Fruit fly (Drosophila melanogaster) whole organism, embryonic: ENCODE measurements around the gene arg.
A peak's percentile ranks its signal among the peaks of the same experiment; 100 is the strongest.

Experiments
- Blimp-1 ChIP-seq: fragments of 200-800 bp; sonication (Bioruptor generic); optimal IDR thresholded peaks from 3 replicates; lab custom pipeline; 2018; ENCODE audit warnings: missing biosample characterization, missing genetic modification characterization, mild to moderate bottlenecking, moderate library complexity, missing genetic modification reagents
- CG11560 ChIP-seq: fragments of 200-800 bp; sonication (Bioruptor generic); IDR thresholded peaks from 3 replicates; pipeline ENCODE4 v1.3.6; 2022; ENCODE audit warnings: missing biosample characterization, missing genetic modification characterization
- CG12219 ChIP-seq: fragments of 200-800 bp; sonication (Bioruptor generic); optimal IDR thresholded peaks from 3 replicates; lab custom pipeline; 2018; ENCODE audit warnings: missing biosample characterization, mild to moderate bottlenecking, missing genetic modification characterization
- CG12659 ChIP-seq: fragments of 200-800 bp; sonication (Bioruptor generic); optimal IDR thresholded peaks from 3 replicates; lab custom pipeline; 2017; ENCODE audit warnings: mild to moderate bottlenecking, missing biosample characterization, missing genetic modification reagents, missing genetic modification characterization
- CG13894 ChIP-seq: fragments of 200-800 bp; sonication (Bioruptor generic); optimal IDR thresholded peaks from 3 replicates; lab custom pipeline; 2018; ENCODE audit warnings: missing biosample characterization, mild to moderate bottlenecking, missing genetic modification characterization, moderate library complexity
- CG14441 ChIP-seq: fragments of 200-800 bp; sonication (Bioruptor generic); IDR thresholded peaks from 2 replicates; pipeline ENCODE4 v1.3.6; 2022; ENCODE audit warnings: missing biosample characterization, missing genetic modification characterization
- CG1647 ChIP-seq: fragments of 200-800 bp; sonication (Bioruptor generic); optimal IDR thresholded peaks from 3 replicates; lab custom pipeline; 2016; ENCODE audit warnings: missing biosample characterization, missing genetic modification characterization
- CG17361 ChIP-seq: fragments of 200-800 bp; sonication (Bioruptor generic); IDR thresholded peaks from 3 replicates; pipeline ENCODE4 v1.3.6; 2022; ENCODE audit warnings: missing biosample characterization, missing genetic modification characterization
- CG17912 ChIP-seq: fragments of 200-800 bp; sonication (Bioruptor generic); optimal IDR thresholded peaks from 2 replicates; lab custom pipeline; 2018; ENCODE audit warnings: missing biosample characterization, mild to moderate bottlenecking, missing genetic modification characterization
- CG2712 ChIP-seq: fragments of 200-800 bp; optimal IDR thresholded peaks from 3 replicates; lab custom pipeline; 2019; ENCODE audit warnings: missing biosample characterization, mild to moderate bottlenecking, missing genetic modification characterization, moderate library complexity
- CG3407 ChIP-seq: fragments of 200-800 bp; sonication (Bioruptor generic); optimal IDR thresholded peaks from 2 replicates; lab custom pipeline; 2018; ENCODE audit warnings: missing biosample characterization, mild to moderate bottlenecking, missing genetic modification characterization
- CG4707 ChIP-seq: fragments of 200-800 bp; sonication (Bioruptor generic); optimal IDR thresholded peaks from 2 replicates; lab custom pipeline; 2018; ENCODE audit warnings: missing biosample characterization, mild to moderate bottlenecking, missing genetic modification characterization, moderate library complexity
- CG4730 ChIP-seq: fragments of 200-800 bp; sonication (Bioruptor generic); IDR thresholded peaks from 2 replicates; pipeline ENCODE4 v1.3.6; 2022; ENCODE audit warnings: missing biosample characterization, missing genetic modification characterization
- CG6689 ChIP-seq: fragments of 200-800 bp; sonication (Bioruptor generic); IDR thresholded peaks from 2 replicates; pipeline ENCODE4 v1.3.6; 2022; ENCODE audit warnings: missing biosample characterization, missing genetic modification characterization
- CG7372 ChIP-seq: fragments of 200-800 bp; sonication (Bioruptor generic); IDR thresholded peaks from 2 replicates; pipeline ENCODE4 v1.3.6; 2022; ENCODE audit warnings: missing biosample characterization, missing genetic modification characterization
- CG7745 ChIP-seq: fragments of 200-800 bp; sonication (Bioruptor generic); optimal IDR thresholded peaks from 2 replicates; lab custom pipeline; 2018; ENCODE audit warnings: missing biosample characterization, mild to moderate bottlenecking, missing genetic modification characterization, moderate library complexity
- CG7928 ChIP-seq: fragments of 200-800 bp; sonication (Bioruptor generic); optimal IDR thresholded peaks from 2 replicates; lab custom pipeline; 2017; ENCODE audit warnings: missing biosample characterization, mild to moderate bottlenecking, missing genetic modification characterization
- CG8290 ChIP-seq, 3 experiments: fragments of 200-800 bp; sonication (Bioruptor generic); optimal IDR thresholded peaks; 2 replicates each; lab custom pipeline; 2016 to 2019; ENCODE audit warnings: missing biosample characterization in 3 of 3, missing genetic modification characterization in 3 of 3, mild to moderate bottlenecking in 2 of 3, moderate library complexity in 1 of 3
- CTCF ChIP-seq: fragments of 200-800 bp; sonication (Bioruptor generic); optimal IDR thresholded peaks from 2 replicates; lab custom pipeline; 2017; ENCODE audit warnings: missing biosample characterization, mild to moderate bottlenecking, missing genetic modification characterization, moderate library complexity
- Dfd ChIP-seq, 2 experiments: fragments of >200 bp; optimal IDR thresholded peaks; 2 replicates each; lab custom pipeline; 2017; ENCODE audit warnings: missing biosample characterization in 2 of 2, missing genetic modification characterization in 2 of 2
- Doc3 ChIP-seq: fragments of 200-800 bp; sonication (Bioruptor generic); IDR thresholded peaks from 3 replicates; pipeline ENCODE4 v1.3.6; 2022; ENCODE audit warnings: missing biosample characterization, missing genetic modification characterization; ENCODE audit not compliant: partially characterized antibody
- Dp ChIP-seq: fragments of 200-800 bp; sonication (Bioruptor generic); optimal IDR thresholded peaks from 2 replicates; lab custom pipeline; 2018; ENCODE audit warnings: missing biosample characterization, mild to moderate bottlenecking, missing genetic modification characterization, moderate library complexity
- E2f2 ChIP-seq: fragments of 200-800 bp; sonication (Bioruptor generic); IDR thresholded peaks from 2 replicates; pipeline ENCODE4 v1.3.6; 2022; ENCODE audit warnings: missing biosample characterization, missing genetic modification characterization
- Ets65A ChIP-seq: fragments of 200-800 bp; sonication (Bioruptor generic); peaks from one replicate; lab custom pipeline; 2016; ENCODE audit warnings: missing biosample characterization, missing genetic modification characterization
- Ets97D ChIP-seq: fragments of 200-800 bp; sonication (Bioruptor generic); optimal IDR thresholded peaks from 3 replicates; lab custom pipeline; 2016; ENCODE audit warnings: missing biosample characterization, missing genetic modification characterization
- HLH4C ChIP-seq: fragments of 200-800 bp; sonication (Bioruptor generic); IDR thresholded peaks from 3 replicates; pipeline ENCODE4 v1.3.6; 2022; ENCODE audit warnings: missing biosample characterization, missing genetic modification characterization; ENCODE audit not compliant: partially characterized antibody
- Hey ChIP-seq: fragments of 200-800 bp; sonication (Bioruptor generic); optimal IDR thresholded peaks from 3 replicates; lab custom pipeline; 2018; ENCODE audit warnings: missing biosample characterization, mild to moderate bottlenecking, missing genetic modification characterization
- Nf-YB ChIP-seq: fragments of 200-800 bp; sonication (Bioruptor generic); optimal IDR thresholded peaks from 3 replicates; lab custom pipeline; 2019; ENCODE audit warnings: missing biosample characterization, mild to moderate bottlenecking, missing genetic modification characterization, moderate library complexity
- Stat92E ChIP-seq, 3 experiments: fragments of >200 bp in 2 of 3; fragments of 200-800 bp in 1 of 3; sonication (Bioruptor generic) in 1 of 3; optimal IDR thresholded peaks; 2 replicates each; lab custom pipeline; 2017 to 2019; ENCODE audit warnings: missing biosample characterization in 3 of 3, missing genetic modification characterization in 3 of 3, mild to moderate bottlenecking in 1 of 3, moderate library complexity in 1 of 3
- al ChIP-seq: fragments of 200-800 bp; sonication (Bioruptor generic); IDR thresholded peaks from 2 replicates; pipeline ENCODE4 v1.3.6; 2022; ENCODE audit warnings: missing biosample characterization, missing genetic modification characterization
- ato ChIP-seq: fragments of 200-800 bp; sonication (Bioruptor generic); IDR thresholded peaks from 2 replicates; pipeline ENCODE4 v1.3.6; 2022; ENCODE audit warnings: missing biosample characterization, missing genetic modification characterization; ENCODE audit not compliant: partially characterized antibody
- az2 ChIP-seq: fragments of 200-800 bp; sonication (Bioruptor generic); optimal IDR thresholded peaks from 3 replicates; lab custom pipeline; 2016; ENCODE audit warnings: missing biosample characterization, missing genetic modification characterization
- cg ChIP-seq: fragments of 200-800 bp; sonication (Bioruptor generic); optimal IDR thresholded peaks from 3 replicates; lab custom pipeline; 2019; ENCODE audit warnings: missing biosample characterization, mild to moderate bottlenecking, missing genetic modification characterization, moderate library complexity
- ci ChIP-seq: fragments of 200-800 bp; sonication (Bioruptor generic); IDR thresholded peaks from 3 replicates; pipeline ENCODE4 v1.3.6; 2022; ENCODE audit warnings: missing biosample characterization, missing genetic modification characterization
- crc ChIP-seq: fragments of 200-800 bp; sonication (Bioruptor generic); optimal IDR thresholded peaks from 2 replicates; lab custom pipeline; 2016; ENCODE audit warnings: missing biosample characterization, missing genetic modification characterization
- crp ChIP-seq, 2 experiments: fragments of 200-800 bp; sonication (Bioruptor generic); optimal IDR thresholded peaks; 2 replicates in 1 of 2; 3 replicates in 1 of 2; lab custom pipeline; 2017; ENCODE audit warnings: missing biosample characterization in 2 of 2, missing genetic modification characterization in 2 of 2, mild to moderate bottlenecking in 1 of 2, moderate library complexity in 1 of 2
- da ChIP-seq: fragments of 200-800 bp; sonication (Bioruptor generic); optimal IDR thresholded peaks from 2 replicates; lab custom pipeline; 2016; ENCODE audit warnings: missing biosample characterization, missing genetic modification characterization
- dm ChIP-seq: fragments of 200-800 bp; sonication (Bioruptor generic); optimal IDR thresholded peaks from 3 replicates; lab custom pipeline; 2016; ENCODE audit warnings: missing biosample characterization, missing genetic modification characterization
- eve ChIP-seq, 2 experiments: fragments of >200 bp; optimal IDR thresholded peaks; 2 replicates each; lab custom pipeline; 2017; ENCODE audit warnings: missing biosample characterization in 2 of 2, missing genetic modification characterization in 2 of 2
- gce ChIP-seq: fragments of 200-800 bp; sonication (Bioruptor generic); IDR thresholded peaks from 3 replicates; pipeline ENCODE4 v1.3.6; 2022; ENCODE audit warnings: missing biosample characterization, missing genetic modification characterization
- insv ChIP-seq, 2 experiments: fragments of 200-800 bp; sonication (Bioruptor generic); optimal IDR thresholded peaks; 3 replicates each; lab custom pipeline; 2016 to 2018; ENCODE audit warnings: missing biosample characterization in 2 of 2, missing genetic modification characterization in 2 of 2
- lab ChIP-seq: fragments of 200-800 bp; sonication (Bioruptor generic); optimal IDR thresholded peaks from 3 replicates; lab custom pipeline; 2017; ENCODE audit warnings: missing biosample characterization, missing genetic modification characterization, mild to moderate bottlenecking, moderate library complexity, missing genetic modification reagents
- nerfin-2 ChIP-seq: fragments of 200-800 bp; sonication (Bioruptor generic); IDR thresholded peaks from 2 replicates; pipeline ENCODE4 v1.3.6; 2022; ENCODE audit warnings: missing biosample characterization, missing genetic modification characterization; ENCODE audit not compliant: partially characterized antibody
- psq ChIP-seq: fragments of 200-800 bp; sonication (Bioruptor generic); optimal IDR thresholded peaks from 2 replicates; lab custom pipeline; 2017; ENCODE audit warnings: missing biosample characterization, missing genetic modification characterization
- pum ChIP-seq: fragments of 200-800 bp; sonication (Bioruptor generic); optimal IDR thresholded peaks from 2 replicates; lab custom pipeline; 2016; ENCODE audit warnings: missing biosample characterization, missing genetic modification characterization
- shn ChIP-seq: fragments of 200-800 bp; sonication (Bioruptor generic); optimal IDR thresholded peaks from 3 replicates; lab custom pipeline; 2016; ENCODE audit warnings: missing biosample characterization, missing genetic modification characterization
- sim ChIP-seq: fragments of 200-800 bp; sonication (Bioruptor generic); IDR thresholded peaks from 2 replicates; pipeline ENCODE4 v1.3.6; 2022; ENCODE audit warnings: missing biosample characterization, missing genetic modification characterization
- sima ChIP-seq: fragments of 200-800 bp; sonication (Bioruptor generic); optimal IDR thresholded peaks from 2 replicates; lab custom pipeline; 2016; ENCODE audit warnings: missing biosample characterization, missing genetic modification characterization
- slbo ChIP-seq: fragments of 200-800 bp; sonication (Bioruptor generic); IDR thresholded peaks from 2 replicates; pipeline ENCODE4 v1.3.6; 2022; ENCODE audit warnings: missing biosample characterization, missing genetic modification characterization
- sr ChIP-seq: fragments of 200-800 bp; sonication (Bioruptor generic); IDR thresholded peaks from 3 replicates; pipeline ENCODE4 v1.3.6; 2022; ENCODE audit warnings: missing biosample characterization, missing genetic modification characterization
- wek ChIP-seq: fragments of 200-800 bp; sonication (Bioruptor generic); optimal IDR thresholded peaks from 3 replicates; lab custom pipeline; 2018; ENCODE audit warnings: missing biosample characterization, mild to moderate bottlenecking, missing genetic modification characterization, moderate library complexity
- wor ChIP-seq: fragments of 200-800 bp; sonication (Bioruptor generic); IDR thresholded peaks from 2 replicates; pipeline ENCODE4 v1.3.6; 2022; ENCODE audit warnings: missing biosample characterization, missing genetic modification characterization

The arg gene

DNA sequence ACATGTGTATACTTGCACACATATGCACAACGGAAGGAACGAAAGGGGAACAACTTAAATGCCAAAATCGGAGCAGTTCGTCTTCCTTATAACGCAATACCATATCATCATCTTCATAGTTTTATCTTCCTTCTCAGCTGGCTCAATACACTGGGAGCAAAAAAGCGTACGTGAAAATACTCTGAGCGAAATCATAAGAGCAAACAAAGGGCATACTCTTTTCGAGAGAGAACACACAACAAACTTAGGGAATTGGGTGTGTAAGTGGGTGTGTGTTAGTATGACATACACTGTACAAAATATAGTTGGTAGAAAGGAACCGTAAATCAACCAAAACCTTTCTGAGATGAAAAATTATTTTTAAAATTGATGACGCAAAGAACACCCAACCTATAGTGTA is 3.3 kb downstream of the arg start (continued):
- TF ChIP-seq sim (no peak), Dfd (GFP tag; optimal IDR thresholded peaks at IDR 0.05; lab: Kevin White, UChicago) (no peak), CG2712 (tag; lab: Kevin White, UChicago) (peak; percentile 10), CG7928 (no peak), dm (no peak), nerfin-2 (GFP tag; lab: Robert Waterston, UW) (no peak), CTCF (GFP tag; lab: Kevin White, UChicago) (no peak), CG11560 (tag; lab: Robert Waterston, UW) (no peak), CG7745 (tag; lab: Kevin White, UChicago) (no peak), Nf-YB (GFP tag; lab: Kevin White, UChicago) (no peak), wek (GFP tag; lab: Kevin White, UChicago) (no peak), CG14441 (no peak), CG4707 (no peak), CG8290 (GFP tag; optimal IDR thresholded peaks at IDR 0.05; lab: Kevin White, UChicago) (no peak), CG8290 (tag; optimal IDR thresholded peaks at IDR 0.05; lab: Kevin White, UChicago) (no peak), crp (GFP tag; optimal IDR thresholded peaks at IDR 0.05; lab: Kevin White, UChicago) (no peak), Blimp-1 (no peak), cg (GFP tag; lab: Kevin White, UChicago) (peak; percentile 15), CG12659 (GFP tag; lab: Kevin White, UChicago) (no peak), CG17912 (GFP tag; lab: Kevin White, UChicago) (no peak), Dp (GFP tag; lab: Kevin White, UChicago) (no peak), ato (no peak), eve (GFP tag; optimal IDR thresholded peaks at IDR 0.05; lab: Kevin White, UChicago) (peak in 1 of 2 experiments; percentile 37), sima (no peak), az2 (GFP tag; lab: Kevin White, UChicago) (no peak), CG3407 (no peak), crc (GFP tag; lab: Kevin White, UChicago) (no peak), lab (no peak), CG6689 (GFP tag; lab: Robert Waterston, UW) (no peak), gce (GFP tag; lab: Robert Waterston, UW) (no peak), wor (GFP tag; lab: Robert Waterston, UW) (no peak), CG7372 (no peak), psq (GFP tag; lab: Kevin White, UChicago) (no peak), CG12219 (no peak), CG1647 (GFP tag; lab: Kevin White, UChicago) (no peak), slbo (GFP tag; lab: Robert Waterston, UW) (no peak), Hey (tag; lab: Kevin White, UChicago) (no peak), Ets65A (GFP tag; lab: Kevin White, UChicago) (peak; percentile 89), Ets97D (no peak), CG17361 (GFP tag; lab: Robert Waterston, UW) (0 out of 3 replicates have a peak, but pooled peaks have one; percentile 13), shn (GFP tag; lab: Kevin White, UChicago) (no peak), HLH4C (no peak), Stat92E (GFP tag; optimal IDR thresholded peaks at IDR 0.05; lab: Kevin White, UChicago) (no peak), pum (GFP tag; lab: Kevin White, UChicago) (no peak), CG13894 (tag; lab: Kevin White, UChicago) (no peak), sr (no peak), insv (GFP tag; optimal IDR thresholded peaks at IDR 0.05; lab: Kevin White, UChicago) (no peak), E2f2 (GFP tag; lab: Robert Waterston, UW) (no peak), da (GFP tag; lab: Kevin White, UChicago) (no peak), Doc3 (GFP tag; lab: Robert Waterston, UW) (no peak), al (GFP tag; lab: Robert Waterston, UW) (no peak), CG4730 (GFP tag; lab: Robert Waterston, UW) (no peak), ci (GFP tag; lab: Robert Waterston, UW) (0 out of 3 replicates have a peak, but pooled peaks have one; percentile 16)
